Worm (Caenorhabditis elegans): ENCODE data around the gene F59A6.3.

The F59A6.3 gene

ce11 chrII:4966576-4966975 lies 41.6 kb upstream of the F59A6.3 start:
- TF ChIP-seq elt-2 (tag; optimal IDR thresholded peaks at IDR 0.05) = peak; percentile 97
- TF ChIP-seq rnt-1 (tag; optimal IDR thresholded peaks at IDR 0.05) = no peak
- peak; percentile 30 for TF ChIP-seq lin-14 (GFP tag; optimal IDR thresholded peaks at IDR 0.05)
- no peak for TF ChIP-seq xbp-1 (tag; optimal IDR thresholded peaks at IDR 0.05)
- peak; percentile 0 for TF ChIP-seq pqm-1 (tag; optimal IDR thresholded peaks at IDR 0.05)
- no peak for TF ChIP-seq ces-1 (GFP tag; optimal IDR thresholded peaks at IDR 0.05)

- no peak for TF ChIP-seq ces-1 (GFP tag; optimal IDR thresholded peaks at IDR 0.05)
- TF ChIP-seq elt-2 (tag; optimal IDR thresholded peaks at IDR 0.05) = peak; percentile 84
Measured at ce11 chrII:4967636-4968035, 40.5 kb upstream of the F59A6.3 start.

- TF ChIP-seq sox-4 (tag; optimal IDR thresholded peaks at IDR 0.05) (no peak), ets-5 (GFP tag; IDR thresholded peaks at IDR 0.05) (no peak), rnt-1 (tag; optimal IDR thresholded peaks at IDR 0.05) (no peak), grh-1 (GFP tag; IDR thresholded peaks at IDR 0.05) (no peak), C04F5.9 (tag; optimal IDR thresholded peaks at IDR 0.05) (no peak), elt-2 (tag; optimal IDR thresholded peaks at IDR 0.05) (no peak), ces-1 (GFP tag; optimal IDR thresholded peaks at IDR 0.05) (no peak), nhr-76 (tag; optimal IDR thresholded peaks at IDR 0.05) (no peak), unc-30 (tag; optimal IDR thresholded peaks at IDR 0.05) (no peak), mdl-1 (tag; optimal IDR thresholded peaks at IDR 0.05) (no peak), aha-1 (tag; optimal IDR thresholded peaks at IDR 0.05) (no peak), ztf-11 (tag; optimal IDR thresholded peaks at IDR 0.05) (no peak), hpl-2 (GFP tag; optimal IDR thresholded peaks at IDR 0.05) (no peak), snpc-4 (tag; optimal IDR thresholded peaks at IDR 0.05) (no peak), irx-1 (tag; optimal IDR thresholded peaks at IDR 0.05) (no peak)
Measured at ce11 chrII:4968863-4969262, 39.3 kb upstream of the F59A6.3 start, which contains the start of gene shc-2. Gene shc-2, plus strand, starts transcription at chrII:4969163.

- TF ChIP-seq alr-1 (tag; optimal IDR thresholded peaks at IDR 0.05; ENCODE audit: borderline replicate concordance) = no peak
- TF ChIP-seq skn-1 (tag; optimal IDR thresholded peaks at IDR 0.05) = no peak
- no peak for TF ChIP-seq nhr-237 (tag; optimal IDR thresholded peaks at IDR 0.05)
- TF ChIP-seq nhr-84 (tag; optimal IDR thresholded peaks at IDR 0.05) = no peak
- TF ChIP-seq aha-1 (tag; optimal IDR thresholded peaks at IDR 0.05) = no peak
- no peak for TF ChIP-seq ces-1 (GFP tag; optimal IDR thresholded peaks at IDR 0.05)
- TF ChIP-seq unc-30 (tag; optimal IDR thresholded peaks at IDR 0.05) = no peak
- TF ChIP-seq lin-15B (tag; optimal IDR thresholded peaks at IDR 0.05) = no peak
- TF ChIP-seq lin-14 (GFP tag; optimal IDR thresholded peaks at IDR 0.05) = no peak
- no peak for TF ChIP-seq unc-130 (tag; optimal IDR thresholded peaks at IDR 0.05)
- TF ChIP-seq snpc-4 (tag; optimal IDR thresholded peaks at IDR 0.05) = no peak
- no peak for TF ChIP-seq nhr-85 (tag)
- TF ChIP-seq jun-1 (tag; optimal IDR thresholded peaks at IDR 0.05) = no peak
- TF ChIP-seq fkh-8 (tag; optimal IDR thresholded peaks at IDR 0.05) = no peak
- no peak for TF ChIP-seq sox-4 (tag; optimal IDR thresholded peaks at IDR 0.05)
- TF ChIP-seq dsc-1 (tag; optimal IDR thresholded peaks at IDR 0.05) = no peak
- TF ChIP-seq lin-39 (tag; optimal IDR thresholded peaks at IDR 0.05) = no peak
- no peak for TF ChIP-seq pag-3 (tag; optimal IDR thresholded peaks at IDR 0.05; ENCODE audit: borderline replicate concordance, insufficient read depth)
- TF ChIP-seq nhr-77 (tag; optimal IDR thresholded peaks at IDR 0.05) = no peak
- TF ChIP-seq egl-13 (tag; optimal IDR thresholded peaks at IDR 0.05) = no peak
Measured at ce11 chrII:4974448-4974951, 33.6 kb upstream of the F59A6.3 start.

- TF ChIP-seq swsn-7 (tag; optimal IDR thresholded peaks at IDR 0.05) = no peak
- TF ChIP-seq nhr-77 (tag; optimal IDR thresholded peaks at IDR 0.05) = no peak
- no peak for TF ChIP-seq nhr-76 (tag; optimal IDR thresholded peaks at IDR 0.05)
- TF ChIP-seq unc-62 (GFP tag; optimal IDR thresholded peaks at IDR 0.05) = no peak
- no peak for TF ChIP-seq nhr-20 (tag; optimal IDR thresholded peaks at IDR 0.05)
- no peak for TF ChIP-seq pqm-1 (tag; optimal IDR thresholded peaks at IDR 0.05)
- no peak for TF ChIP-seq nhr-11 (tag; optimal IDR thresholded peaks at IDR 0.05)
- TF ChIP-seq dsc-1 (tag; optimal IDR thresholded peaks at IDR 0.05) = no peak
- no peak for TF ChIP-seq elt-3 (tag; optimal IDR thresholded peaks at IDR 0.05)
- TF ChIP-seq ces-1 (GFP tag; optimal IDR thresholded peaks at IDR 0.05) = no peak
Measured at ce11 chrII:4975311-4975710, 32.8 kb upstream of the F59A6.3 start.

Measured in whole organism, L1 larva.